Worm (Caenorhabditis elegans): ENCODE measurements around the gene klc-1.

The klc-1 gene

ce11 chrIV:11092502-11093080 lies 9.1 kb downstream of the klc-1 start, which contains the start of gene bcc-1 (continued):
- TF ChIP-seq mxl-2 (GFP tag; conservative IDR thresholded peaks at IDR 0.05) (no peak), ztf-7 (tag; optimal IDR thresholded peaks at IDR 0.05) (no peak), sdz-12 (GFP tag; optimal IDR thresholded peaks at IDR 0.05) (no peak), cey-2 (tag; optimal IDR thresholded peaks at IDR 0.05; ENCODE audit: borderline replicate concordance, insufficient read depth) (peak; percentile 42), Y105C5A.15 (GFP tag; IDR thresholded peaks at IDR 0.05) (no peak), nhr-77 (tag; optimal IDR thresholded peaks at IDR 0.05) (peak; percentile 23), Y75B8A.6 (GFP tag; IDR thresholded peaks at IDR 0.05) (no peak), nhr-48 (tag; optimal IDR thresholded peaks at IDR 0.05) (no peak), dmd-8 (GFP tag; IDR thresholded peaks at IDR 0.05) (no peak), nhr-6 (tag; optimal IDR thresholded peaks at IDR 0.05) (no peak)

ce11 chrIV:11094052-11094451 lies 10.5 kb downstream of the klc-1 start:
- TF ChIP-seq egl-27 (tag; optimal IDR thresholded peaks at IDR 0.05), result no peak
- TF ChIP-seq attf-4 (tag; optimal IDR thresholded peaks at IDR 0.05), result no peak
- no peak for TF ChIP-seq nhr-111 (GFP tag; optimal IDR thresholded peaks at IDR 0.05)
- peak; percentile 93 for TF ChIP-seq aha-1 (tag)
- TF ChIP-seq hlh-11 (tag; optimal IDR thresholded peaks at IDR 0.05), result no peak
- no peak for TF ChIP-seq ztf-11 (tag; optimal IDR thresholded peaks at IDR 0.05)

DNA sequence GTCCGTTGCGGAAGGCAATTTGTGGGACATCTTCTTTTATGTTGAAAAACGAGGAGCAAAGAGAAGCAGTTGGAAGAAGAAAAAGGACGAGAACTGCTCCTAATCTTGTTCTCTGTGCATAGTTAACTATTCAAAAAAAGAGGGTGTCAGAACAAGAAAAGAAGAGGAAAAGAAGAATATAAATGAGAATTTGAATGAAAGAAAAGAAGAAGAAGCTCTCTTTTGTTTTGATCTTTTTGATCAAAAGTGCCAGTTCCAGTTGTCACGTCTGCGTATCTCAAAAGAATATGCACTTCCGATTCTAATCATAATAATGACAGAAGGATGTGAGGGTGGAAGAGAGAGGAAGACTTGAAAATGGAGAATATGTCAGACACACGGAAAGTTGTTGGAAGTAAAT lies 11.4 kb downstream of the klc-1 start, which contains the start of gene M7.8:
M7.8 (minus strand) TSS at position 112 of the 400 bp plus-strand sequence.
- TF ChIP-seq ama-1 (optimal IDR thresholded peaks at IDR 0.05) (no peak), aha-1 (tag) (peak; percentile 42), fkh-10 (GFP tag; optimal IDR thresholded peaks at IDR 0.05) (peak; percentile 86), lsy-2 (tag; optimal IDR thresholded peaks at IDR 0.05) (peak in 1 of 2 experiments; percentile 24), spr-1 (tag; optimal IDR thresholded peaks at IDR 0.05) (no peak), unc-62 (GFP tag; optimal IDR thresholded peaks at IDR 0.05 in 1 of 2) (peak in 1 of 2 experiments; percentile 93), unc-62 (tag; optimal IDR thresholded peaks at IDR 0.05) (no peak)

DNA sequence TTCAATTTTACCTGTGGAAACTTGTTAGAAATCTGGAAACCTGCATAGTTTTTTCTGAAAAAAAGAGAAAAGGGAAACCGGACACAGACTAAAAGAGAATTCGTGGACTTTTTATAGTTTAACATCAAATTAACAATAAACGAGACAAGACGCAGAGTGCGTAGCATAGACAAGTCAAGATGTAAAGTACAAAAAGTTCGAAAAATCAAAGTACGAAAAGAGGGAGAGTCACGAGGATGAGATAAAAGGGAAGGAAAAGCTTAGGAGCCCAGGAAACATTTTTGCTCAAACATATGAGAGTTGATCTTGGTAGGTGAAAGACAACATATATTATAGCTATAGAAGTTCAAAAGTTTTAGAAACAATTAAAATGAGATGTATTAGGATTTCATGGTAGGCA lies 14.3 kb downstream of the klc-1 start, which contains the start of gene M7.12:
M7.12 (minus strand) TSS at position 188 of the 400 bp plus-strand sequence.
- TF ChIP-seq ZK546.5 (tag; optimal IDR thresholded peaks at IDR 0.05), result no peak
- TF ChIP-seq nhr-76 (tag; optimal IDR thresholded peaks at IDR 0.05), result peak; percentile 76
- TF ChIP-seq zip-2 (tag; optimal IDR thresholded peaks at IDR 0.05), result no peak
- no peak for TF ChIP-seq ceh-44 (GFP tag; IDR thresholded peaks at IDR 0.05)

DNA sequence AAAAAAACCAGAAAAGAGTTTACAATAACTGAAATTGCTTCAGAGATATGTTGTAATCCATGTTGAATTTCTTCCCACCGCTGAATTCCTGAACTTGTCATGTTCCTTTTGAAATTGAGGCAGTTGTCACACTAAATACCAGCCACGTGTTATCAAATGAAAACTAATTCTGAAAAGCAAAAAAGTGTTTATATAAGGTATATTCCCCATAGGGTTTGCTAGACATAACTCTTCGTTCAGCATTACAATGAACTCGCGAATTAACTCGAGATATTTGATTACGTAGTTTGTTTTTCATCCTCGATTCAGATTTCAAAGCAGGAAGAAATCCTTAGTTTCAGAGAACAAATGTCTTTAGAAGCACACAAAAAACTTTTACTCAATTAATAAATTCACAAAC lies 16.7 kb downstream of the klc-1 start, which contains the start of gene str-3:
str-3 (minus strand) TSS at position 101 of the 400 bp plus-strand sequence.
- no peak for TF ChIP-seq ceh-32 (tag; optimal IDR thresholded peaks at IDR 0.05; ENCODE audit: poor library complexity)
- TF ChIP-seq mxl-2 (GFP tag; conservative IDR thresholded peaks at IDR 0.05), result no peak
- peak in 1 of 2 experiments; percentile 33 for TF ChIP-seq unc-62 (GFP tag; optimal IDR thresholded peaks at IDR 0.05 in 1 of 2)
- no peak for TF ChIP-seq unc-62 (tag; optimal IDR thresholded peaks at IDR 0.05)
- TF ChIP-seq nhr-11 (tag; optimal IDR thresholded peaks at IDR 0.05), result no peak
- no peak for TF ChIP-seq F10B5.3 (tag; optimal IDR thresholded peaks at IDR 0.05)
- no peak for TF ChIP-seq daf-19 (GFP tag; conservative IDR thresholded peaks at IDR 0.05)
- TF ChIP-seq ceh-28 (tag; optimal IDR thresholded peaks at IDR 0.05), result no peak

- TF ChIP-seq mes-2 (tag; optimal IDR thresholded peaks at IDR 0.05; ENCODE audit: poor library complexity, severe bottlenecking) (no peak), gei-8 (GFP tag; optimal IDR thresholded peaks at IDR 0.05) (no peak), Y75B8A.6 (GFP tag; IDR thresholded peaks at IDR 0.05) (no peak), lir-3 (tag; optimal IDR thresholded peaks at IDR 0.05) (no peak), nhr-11 (tag; optimal IDR thresholded peaks at IDR 0.05) (no peak), aha-1 (tag) (no peak), skn-1 (tag; optimal IDR thresholded peaks at IDR 0.05) (no peak), pqm-1 (tag; optimal IDR thresholded peaks at IDR 0.05) (no peak), vab-7 (GFP tag; IDR thresholded peaks at IDR 0.05) (no peak), Y105C5A.15 (GFP tag; IDR thresholded peaks at IDR 0.05) (no peak), nhr-28 (tag; optimal IDR thresholded peaks at IDR 0.05) (no peak), mxl-2 (GFP tag; conservative IDR thresholded peaks at IDR 0.05) (no peak), ceh-62 (tag; optimal IDR thresholded peaks at IDR 0.05) (no peak)
Observed at ce11 chrIV:11101383-11101782, 17.8 kb downstream of the klc-1 start, which contains the start of gene srlf-18. srlf-18 (minus strand) TSS chrIV:11101483.
